Fruit fly (Drosophila melanogaster) whole organism, embryonic: ENCODE measurements around the gene Hsp60B.

Experiments used
- C15 ChIP-seq: fragments of 200-800 bp; sonication (Bioruptor generic); IDR thresholded peaks from 3 replicates; pipeline ENCODE4 v1.3.6; 2022; ENCODE audit warnings: missing biosample characterization, missing genetic modification characterization
- CG11560 ChIP-seq: fragments of 200-800 bp; sonication (Bioruptor generic); IDR thresholded peaks from 3 replicates; pipeline ENCODE4 v1.3.6; 2022; ENCODE audit warnings: missing biosample characterization, missing genetic modification characterization
- CG12769 ChIP-seq: fragments of 200-800 bp; sonication (Bioruptor generic); optimal IDR thresholded peaks from 2 replicates; lab custom pipeline; 2019; ENCODE audit warnings: missing biosample characterization, mild to moderate bottlenecking, missing genetic modification characterization, moderate library complexity
- CG13894 ChIP-seq: fragments of 200-800 bp; sonication (Bioruptor generic); optimal IDR thresholded peaks from 3 replicates; lab custom pipeline; 2018; ENCODE audit warnings: missing biosample characterization, mild to moderate bottlenecking, missing genetic modification characterization, moderate library complexity
- CG14050 ChIP-seq: fragments of 200-800 bp; sonication (Bioruptor generic); IDR thresholded peaks from 3 replicates; pipeline ENCODE4 v1.3.6; 2022; ENCODE audit warnings: missing biosample characterization, missing genetic modification characterization
- CG15269 ChIP-seq: fragments of 200-800 bp; sonication (Bioruptor generic); optimal IDR thresholded peaks from 2 replicates; lab custom pipeline; 2018; ENCODE audit warnings: missing biosample characterization, mild to moderate bottlenecking, missing genetic modification characterization, moderate library complexity
- CG15479 ChIP-seq: fragments of 200-800 bp; sonication (Bioruptor generic); optimal IDR thresholded peaks from 3 replicates; lab custom pipeline; 2019; ENCODE audit warnings: missing biosample characterization, mild to moderate bottlenecking, missing genetic modification characterization, moderate library complexity
- CG16813 ChIP-seq: fragments of 200-800 bp; sonication (Bioruptor generic); IDR thresholded peaks from 3 replicates; pipeline ENCODE4 v1.3.6; 2022; ENCODE audit warnings: missing biosample characterization, missing genetic modification characterization; ENCODE audit not compliant: partially characterized antibody
- CG17912 ChIP-seq: fragments of 200-800 bp; sonication (Bioruptor generic); optimal IDR thresholded peaks from 2 replicates; lab custom pipeline; 2018; ENCODE audit warnings: missing biosample characterization, mild to moderate bottlenecking, missing genetic modification characterization
- CG1832 ChIP-seq: fragments of 200-800 bp; sonication (Bioruptor generic); optimal IDR thresholded peaks from 2 replicates; lab custom pipeline; 2017; ENCODE audit warnings: missing biosample characterization, mild to moderate bottlenecking, missing genetic modification characterization, inconsistent platforms
- CG3065 ChIP-seq: fragments of 200-800 bp; sonication (Bioruptor generic); optimal IDR thresholded peaks from 2 replicates; lab custom pipeline; 2016; ENCODE audit warnings: missing biosample characterization, missing genetic modification characterization
- CG31224 ChIP-seq: fragments of 200-800 bp; sonication (Bioruptor generic); IDR thresholded peaks from 2 replicates; pipeline ENCODE4 v1.3.6; 2022; ENCODE audit warnings: missing biosample characterization, missing genetic modification characterization
- CG31365 ChIP-seq: fragments of 200-800 bp; sonication (Bioruptor generic); optimal IDR thresholded peaks from 2 replicates; lab custom pipeline; 2018; ENCODE audit warnings: missing biosample characterization, mild to moderate bottlenecking, missing genetic modification characterization
- CG31388 ChIP-seq: fragments of 200-800 bp; sonication (Bioruptor generic); optimal IDR thresholded peaks from 2 replicates; lab custom pipeline; 2016; ENCODE audit warnings: missing biosample characterization, missing genetic modification characterization
- CG33557 ChIP-seq: fragments of 200-800 bp; sonication (Bioruptor generic); optimal IDR thresholded peaks from 2 replicates; lab custom pipeline; 2019; ENCODE audit warnings: missing biosample characterization, mild to moderate bottlenecking, missing genetic modification characterization, moderate library complexity
- CG3726 ChIP-seq: fragments of 200-800 bp; sonication (Bioruptor generic); IDR thresholded peaks from 3 replicates; pipeline ENCODE4, ENCODE4 v1.3.6; 2022; ENCODE audit warnings: missing biosample characterization, missing genetic modification characterization
- CG3847 ChIP-seq: fragments of 200-800 bp; sonication (Bioruptor generic); IDR thresholded peaks from 2 replicates; pipeline ENCODE4 v1.3.6; 2022; ENCODE audit warnings: missing biosample characterization, missing genetic modification characterization
- CG6254 ChIP-seq: fragments of 200-800 bp; sonication (Bioruptor generic); optimal IDR thresholded peaks from 3 replicates; lab custom pipeline; 2017; ENCODE audit warnings: mild to moderate bottlenecking, missing biosample characterization, missing genetic modification reagents, missing genetic modification characterization
- CG6683 ChIP-seq: fragments of 200-800 bp; sonication (Bioruptor generic); optimal IDR thresholded peaks from 2 replicates; lab custom pipeline; 2017; ENCODE audit warnings: missing biosample characterization, mild to moderate bottlenecking, missing genetic modification characterization, missing genetic modification reagents
- CG9215 ChIP-seq: fragments of 200-800 bp; sonication (Bioruptor generic); IDR thresholded peaks from 2 replicates; pipeline ENCODE4 v1.3.6; 2022; ENCODE audit warnings: missing biosample characterization, missing genetic modification characterization
- CTCF ChIP-seq: fragments of 200-800 bp; sonication (Bioruptor generic); optimal IDR thresholded peaks from 2 replicates; lab custom pipeline; 2017; ENCODE audit warnings: missing biosample characterization, mild to moderate bottlenecking, missing genetic modification characterization, moderate library complexity
- Dfd ChIP-seq, 2 experiments: fragments of >200 bp; optimal IDR thresholded peaks; 2 replicates each; lab custom pipeline; 2017; ENCODE audit warnings: missing biosample characterization in 2 of 2, missing genetic modification characterization in 2 of 2
- Doc2 ChIP-seq: fragments of 200-800 bp; sonication (Bioruptor generic); IDR thresholded peaks from 2 replicates; pipeline ENCODE4 v1.3.6; 2022; ENCODE audit warnings: missing biosample characterization, missing genetic modification characterization
- Fer1 ChIP-seq: fragments of 200-800 bp; sonication (Bioruptor generic); optimal IDR thresholded peaks from 2 replicates; lab custom pipeline; 2017; ENCODE audit warnings: missing biosample characterization, mild to moderate bottlenecking, missing genetic modification characterization
- Gsc ChIP-seq: fragments of 200-800 bp; sonication (Bioruptor generic); IDR thresholded peaks from 2 replicates; pipeline ENCODE4 v1.3.6; 2022; ENCODE audit warnings: missing biosample characterization, missing genetic modification characterization
- Hand ChIP-seq: fragments of 200-800 bp; sonication (Bioruptor generic); optimal IDR thresholded peaks from 2 replicates; lab custom pipeline; 2017; ENCODE audit warnings: mild to moderate bottlenecking, missing biosample characterization, missing genetic modification reagents, missing genetic modification characterization
- Hr3 ChIP-seq: fragments of 200-800 bp; sonication (Bioruptor generic); optimal IDR thresholded peaks from 3 replicates; lab custom pipeline; 2016; ENCODE audit warnings: missing biosample characterization, missing genetic modification characterization
- Hr78 ChIP-seq, 2 experiments: fragments of 200-800 bp in 1 of 2; fragments of >200 bp in 1 of 2; sonication (Bioruptor generic) in 1 of 2; optimal IDR thresholded peaks; 2 replicates each; lab custom pipeline; 2017 to 2019; ENCODE audit warnings: missing biosample characterization in 2 of 2, missing genetic modification characterization in 2 of 2, mild to moderate bottlenecking in 1 of 2, moderate library complexity in 1 of 2
- Lim3 ChIP-seq: fragments of 200-800 bp; sonication (Bioruptor generic); IDR thresholded peaks from 2 replicates; pipeline ENCODE4 v1.3.6; 2022; ENCODE audit warnings: missing biosample characterization, missing genetic modification characterization
- MESR4 ChIP-seq: fragments of 200-800 bp; sonication (Bioruptor generic); optimal IDR thresholded peaks from 2 replicates; lab custom pipeline; 2018; ENCODE audit warnings: missing biosample characterization, mild to moderate bottlenecking, missing genetic modification characterization, moderate library complexity
- Mad ChIP-seq: fragments of 200-800 bp; sonication (Bioruptor generic); optimal IDR thresholded peaks from 2 replicates; lab custom pipeline; 2016; ENCODE audit warnings: missing biosample characterization, missing genetic modification characterization
- Oli ChIP-seq: fragments of 200-800 bp; sonication (Bioruptor generic); optimal IDR thresholded peaks from 2 replicates; lab custom pipeline; 2018; ENCODE audit warnings: missing biosample characterization, mild to moderate bottlenecking, missing genetic modification characterization, moderate library complexity
- Tbp ChIP-seq: fragments of >200 bp; optimal IDR thresholded peaks from 2 replicates; lab custom pipeline; 2018; ENCODE audit warnings: missing biosample characterization, missing genetic modification characterization
- Vsx1 ChIP-seq: fragments of 200-800 bp; sonication (Bioruptor generic); optimal IDR thresholded peaks from 2 replicates; lab custom pipeline; 2017; ENCODE audit warnings: missing biosample characterization, mild to moderate bottlenecking, missing genetic modification characterization, missing genetic modification reagents
- abd-A ChIP-seq: fragments of 200-800 bp; sonication (Bioruptor generic); optimal IDR thresholded peaks from 3 replicates; lab custom pipeline; 2019; ENCODE audit warnings: missing biosample characterization, mild to moderate bottlenecking, missing genetic modification characterization, moderate library complexity
- br ChIP-seq: fragments of >200 bp; optimal IDR thresholded peaks from 2 replicates; lab custom pipeline; 2017
- cg ChIP-seq: fragments of 200-800 bp; sonication (Bioruptor generic); optimal IDR thresholded peaks from 3 replicates; lab custom pipeline; 2019; ENCODE audit warnings: missing biosample characterization, mild to moderate bottlenecking, missing genetic modification characterization, moderate library complexity
- crol ChIP-seq: fragments of 200-800 bp; sonication (Bioruptor generic); IDR thresholded peaks from 2 replicates; pipeline ENCODE4 v1.3.6; 2022; ENCODE audit warnings: missing biosample characterization, missing genetic modification characterization
- disco-r ChIP-seq: fragments of 200-800 bp; sonication (Bioruptor generic); optimal IDR thresholded peaks from 2 replicates; lab custom pipeline; 2016; ENCODE audit warnings: missing biosample characterization, missing genetic modification characterization
- kni ChIP-seq: fragments of 200-800 bp; sonication (Bioruptor generic); optimal IDR thresholded peaks from 3 replicates; lab custom pipeline; 2017; ENCODE audit warnings: mild to moderate bottlenecking, missing biosample characterization, missing genetic modification reagents, missing genetic modification characterization
- lbe ChIP-seq: fragments of 200-800 bp; sonication (Bioruptor generic); optimal IDR thresholded peaks from 2 replicates; lab custom pipeline; 2016; ENCODE audit warnings: missing biosample characterization, mild to moderate bottlenecking, missing genetic modification characterization
- nerfin-2 ChIP-seq: fragments of 200-800 bp; sonication (Bioruptor generic); IDR thresholded peaks from 2 replicates; pipeline ENCODE4 v1.3.6; 2022; ENCODE audit warnings: missing biosample characterization, missing genetic modification characterization; ENCODE audit not compliant: partially characterized antibody
- pb ChIP-seq: fragments of 200-800 bp; sonication (Bioruptor generic); optimal IDR thresholded peaks from 3 replicates; lab custom pipeline; 2016; ENCODE audit warnings: missing biosample characterization, missing genetic modification characterization
- pfk ChIP-seq: fragments of 200-800 bp; sonication (Bioruptor generic); optimal IDR thresholded peaks from 2 replicates; lab custom pipeline; 2018; ENCODE audit warnings: missing biosample characterization, mild to moderate bottlenecking, missing genetic modification characterization, moderate library complexity
- repo ChIP-seq: fragments of 200-800 bp; sonication (Bioruptor generic); optimal IDR thresholded peaks from 2 replicates; lab custom pipeline; 2016; ENCODE audit warnings: missing biosample characterization, missing genetic modification characterization
- row ChIP-seq: fragments of 200-800 bp; sonication (Bioruptor generic); IDR thresholded peaks from 3 replicates; pipeline ENCODE4 v1.3.6; 2022; ENCODE audit warnings: missing biosample characterization, missing genetic modification characterization
- schlank ChIP-seq: fragments of 200-800 bp; sonication (Bioruptor generic); optimal IDR thresholded peaks from 2 replicates; lab custom pipeline; 2018; ENCODE audit warnings: missing biosample characterization, mild to moderate bottlenecking, missing genetic modification characterization
- scrt ChIP-seq: fragments of 200-800 bp; sonication (Bioruptor generic); optimal IDR thresholded peaks from 2 replicates; lab custom pipeline; 2018; ENCODE audit warnings: missing biosample characterization, mild to moderate bottlenecking, missing genetic modification characterization, moderate library complexity
- sens ChIP-seq: fragments of 200-800 bp; sonication (Bioruptor generic); peaks from one replicate; lab custom pipeline; 2016; ENCODE audit warnings: missing biosample characterization, missing genetic modification characterization
- shn ChIP-seq: fragments of 200-800 bp; sonication (Bioruptor generic); optimal IDR thresholded peaks from 3 replicates; lab custom pipeline; 2016; ENCODE audit warnings: missing biosample characterization, missing genetic modification characterization
- ssp ChIP-seq: fragments of 200-800 bp; sonication (Bioruptor generic); IDR thresholded peaks from 2 replicates; pipeline ENCODE4 v1.3.6; 2022; ENCODE audit warnings: missing biosample characterization, missing genetic modification characterization
- ttk ChIP-seq: fragments of 200-800 bp; sonication (Bioruptor generic); IDR thresholded peaks from 2 replicates; pipeline ENCODE4 v2.1.2; 2022; ENCODE audit warnings: missing biosample characterization, missing genetic modification characterization
- zen ChIP-seq: fragments of 200-800 bp; sonication (Bioruptor generic); optimal IDR thresholded peaks from 3 replicates; lab custom pipeline; 2018; ENCODE audit warnings: missing biosample characterization, mild to moderate bottlenecking, missing genetic modification characterization, moderate library complexity

Gene Hsp60B

DNA sequence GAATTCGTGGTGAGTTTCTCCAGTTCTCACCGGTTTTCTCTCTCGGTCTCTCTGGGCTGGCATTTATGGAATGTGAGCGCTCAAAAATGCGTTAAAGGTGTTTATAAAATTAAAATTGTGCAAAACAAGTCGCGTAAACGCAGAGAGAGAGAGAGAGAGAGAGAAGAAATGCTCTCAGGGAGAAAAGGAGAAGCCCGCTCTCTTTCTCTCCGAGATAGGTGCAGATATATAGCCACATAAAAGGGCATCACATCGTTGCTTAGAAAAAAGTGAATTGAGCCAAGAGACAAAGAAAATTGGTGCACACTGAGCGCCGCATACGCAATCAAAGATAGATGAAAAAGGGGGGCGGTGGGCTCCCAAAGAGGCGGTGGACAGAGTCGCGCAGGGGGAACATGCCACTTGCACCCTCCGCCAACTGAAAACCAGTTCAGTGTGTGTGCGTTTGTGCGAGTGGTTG lies 26.3 kb upstream of the Hsp60B start (continued):
- TF ChIP-seq pfk (GFP tag; lab: Kevin White, UChicago), result no peak
- TF ChIP-seq CG33557 (GFP tag; lab: Kevin White, UChicago), result no peak
- TF ChIP-seq Hr78 (GFP tag; optimal IDR thresholded peaks at IDR 0.05; lab: Kevin White, UChicago), result no peak
- TF ChIP-seq pb, result no peak
- peak; percentile 80 for TF ChIP-seq kni (GFP tag; lab: Kevin White, UChicago)
- TF ChIP-seq MESR4 (GFP tag; lab: Kevin White, UChicago), result no peak
- no peak for TF ChIP-seq br (lab: Kevin White, UChicago)
- TF ChIP-seq nerfin-2 (GFP tag; lab: Robert Waterston, UW), result no peak
- no peak for TF ChIP-seq ssp (GFP tag; lab: Robert Waterston, UW)
- no peak for TF ChIP-seq CG3726 (GFP tag; lab: Robert Waterston, UW)
- peak; percentile 34 for TF ChIP-seq CG12769 (tag; lab: Kevin White, UChicago)
- no peak for TF ChIP-seq CG17912 (GFP tag; lab: Kevin White, UChicago)
- TF ChIP-seq Fer1 (GFP tag; lab: Kevin White, UChicago), result no peak
- no peak for TF ChIP-seq CTCF
- peak; percentile 13 for TF ChIP-seq lbe (GFP tag; lab: Kevin White, UChicago)
- no peak for TF ChIP-seq Oli (tag; lab: Kevin White, UChicago)
- no peak for TF ChIP-seq row
- peak; percentile 95 for TF ChIP-seq crol (GFP tag; lab: Robert Waterston, UW)
- TF ChIP-seq ttk, result peak; percentile 34; the same call in 1 of the 2 replicates
- TF ChIP-seq C15, result no peak
- no peak for TF ChIP-seq CG31224
- no peak for TF ChIP-seq zen (tag; lab: Kevin White, UChicago)
- TF ChIP-seq shn, result no peak
- TF ChIP-seq Vsx1 (GFP tag; lab: Kevin White, UChicago), result no peak
- TF ChIP-seq CG31388, result no peak
- no peak for TF ChIP-seq CG9215
- no peak for TF ChIP-seq CG11560 (tag; lab: Robert Waterston, UW)
- TF ChIP-seq CG16813 (GFP tag; lab: Robert Waterston, UW), result no peak
- no peak for TF ChIP-seq disco-r (GFP tag; lab: Kevin White, UChicago)
- TF ChIP-seq CG15479 (GFP tag; lab: Kevin White, UChicago), result peak; percentile 38
- TF ChIP-seq CG6254, result no peak
- TF ChIP-seq cg (GFP tag; lab: Kevin White, UChicago), result peak; percentile 26
- TF ChIP-seq Tbp (GFP tag; lab: Kevin White, UChicago), result no peak
- no peak for TF ChIP-seq Lim3 (GFP tag; lab: Robert Waterston, UW)
- no peak for TF ChIP-seq Hand (GFP tag; lab: Kevin White, UChicago)
- no peak for TF ChIP-seq Hr3 (GFP tag; lab: Kevin White, UChicago)
- TF ChIP-seq sens (GFP tag; lab: Kevin White, UChicago), result peak; percentile 22
- TF ChIP-seq CG13894 (tag; lab: Kevin White, UChicago), result no peak
- no peak for TF ChIP-seq Doc2
- no peak for TF ChIP-seq schlank
- peak; percentile 7 for TF ChIP-seq CG1832 (GFP tag; lab: Kevin White, UChicago)
- TF ChIP-seq CG14050, result no peak
- no peak for TF ChIP-seq Dfd (GFP tag; optimal IDR thresholded peaks at IDR 0.05; lab: Kevin White, UChicago)
- no peak for TF ChIP-seq CG15269 (tag; lab: Kevin White, UChicago)
- no peak for TF ChIP-seq repo (GFP tag; lab: Kevin White, UChicago)
- no peak for TF ChIP-seq CG6683 (GFP tag; lab: Kevin White, UChicago)
- TF ChIP-seq CG3847 (GFP tag; lab: Robert Waterston, UW), result no peak
- TF ChIP-seq Mad (GFP tag; lab: Kevin White, UChicago), result no peak
- no peak for TF ChIP-seq scrt (GFP tag; lab: Kevin White, UChicago)
- no peak for TF ChIP-seq abd-A
- no peak for TF ChIP-seq CG31365 (tag; lab: Kevin White, UChicago)
- TF ChIP-seq Gsc, result no peak
- TF ChIP-seq CG3065 (GFP tag; lab: Kevin White, UChicago), result no peak
